Worm (Caenorhabditis elegans) whole organism, L2 larva: ENCODE results near the gene F25B3.2.

Experiments
- mdl-1 ChIP-seq, 2 experiments: fragments of 150-350 bp in 1 of 2; sonication (generic microtip) in 1 of 2; optimal IDR thresholded peaks; 2 replicates each; lab custom pipeline; 2017; ENCODE audit warnings: missing biosample characterization in 2 of 2, missing genetic modification characterization in 2 of 2
- nhr-237 ChIP-seq: fragments of 150-350 bp; optimal IDR thresholded peaks from 2 replicates; lab custom pipeline; 2014; ENCODE audit warnings: missing biosample characterization, missing genetic modification characterization

- TF ChIP-seq mdl-1 (tag; optimal IDR thresholded peaks at IDR 0.05; lab: Kevin White, UChicago): no peak
- TF ChIP-seq nhr-237 (tag; lab: Kevin White, UChicago): no peak
Measured at ce11 chrV:9556668-9557067, 20.4 kb upstream of the F25B3.2 start.
